Worm (Caenorhabditis elegans): ENCODE results near the gene egl-17.

The egl-17 gene

DNA sequence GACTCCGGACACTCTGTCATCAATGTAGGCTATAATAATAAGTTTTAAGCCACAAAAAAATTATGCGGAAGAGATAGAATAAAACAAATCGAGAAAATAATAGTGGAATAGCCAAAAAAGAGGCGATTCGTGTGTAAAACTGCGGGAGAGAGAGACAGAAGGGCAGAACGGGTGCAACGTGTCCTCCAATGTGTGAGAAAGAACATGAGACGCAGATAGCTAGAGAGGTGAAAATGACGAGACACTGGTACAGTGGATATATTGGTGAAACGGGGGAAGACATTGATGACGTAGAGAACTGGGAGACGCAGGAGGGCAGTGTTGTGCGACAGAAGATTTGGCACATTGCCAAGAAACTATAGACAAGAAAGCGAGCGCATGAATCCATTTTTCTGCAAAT, 46.2 kb downstream of the egl-17 start, which contains the start of gene F28C10.3 (continued):
- TF ChIP-seq T07F8.4 (tag; optimal IDR thresholded peaks at IDR 0.05), result no peak
- no peak for TF ChIP-seq hrde-1 (tag; optimal IDR thresholded peaks at IDR 0.05; ENCODE audit: borderline replicate concordance)
- no peak for TF ChIP-seq cebp-1 (GFP tag; IDR thresholded peaks at IDR 0.05)
- TF ChIP-seq cebp-1 (tag; optimal IDR thresholded peaks at IDR 0.05), result peak; percentile 67
- TF ChIP-seq egl-44 (GFP tag; IDR thresholded peaks at IDR 0.05), result no peak
- TF ChIP-seq nhr-90 (tag; optimal IDR thresholded peaks at IDR 0.05), result no peak
- TF ChIP-seq F33H1.4 (GFP tag; IDR thresholded peaks at IDR 0.05), result no peak
- no peak for TF ChIP-seq zim-3 (tag; optimal IDR thresholded peaks at IDR 0.05)
- no peak for TF ChIP-seq snpc-1.3 (tag; optimal IDR thresholded peaks at IDR 0.05; ENCODE audit: insufficient read depth)
- no peak for TF ChIP-seq lin-35 (GFP tag; optimal IDR thresholded peaks at IDR 0.05)
- no peak for TF ChIP-seq ama-1 (optimal IDR thresholded peaks at IDR 0.05)
- TF ChIP-seq ama-1 (GFP tag; optimal IDR thresholded peaks at IDR 0.05), result no peak
- TF ChIP-seq akir-1 (GFP tag; optimal IDR thresholded peaks at IDR 0.05), result no peak
- TF ChIP-seq hmg-1.2 (GFP tag; IDR thresholded peaks at IDR 0.05), result peak; percentile 67; the same call in 1 of the 2 replicates
- TF ChIP-seq gei-17 (GFP tag; optimal IDR thresholded peaks at IDR 0.05), result peak; percentile 43
- peak; percentile 60 for TF ChIP-seq atf-7 (tag; optimal IDR thresholded peaks at IDR 0.05)
- TF ChIP-seq die-1 (tag; optimal IDR thresholded peaks at IDR 0.05), result peak; percentile 42
- TF ChIP-seq ztf-22 (GFP tag; optimal IDR thresholded peaks at IDR 0.05), result no peak
- TF ChIP-seq ceh-79 (tag; optimal IDR thresholded peaks at IDR 0.05), result no peak
- no peak for TF ChIP-seq Y53F4B.3 (GFP tag; IDR thresholded peaks at IDR 0.05)
- TF ChIP-seq nhr-80 (tag; optimal IDR thresholded peaks at IDR 0.05), result no peak
- TF ChIP-seq sea-2 (GFP tag; IDR thresholded peaks at IDR 0.05), result no peak

DNA sequence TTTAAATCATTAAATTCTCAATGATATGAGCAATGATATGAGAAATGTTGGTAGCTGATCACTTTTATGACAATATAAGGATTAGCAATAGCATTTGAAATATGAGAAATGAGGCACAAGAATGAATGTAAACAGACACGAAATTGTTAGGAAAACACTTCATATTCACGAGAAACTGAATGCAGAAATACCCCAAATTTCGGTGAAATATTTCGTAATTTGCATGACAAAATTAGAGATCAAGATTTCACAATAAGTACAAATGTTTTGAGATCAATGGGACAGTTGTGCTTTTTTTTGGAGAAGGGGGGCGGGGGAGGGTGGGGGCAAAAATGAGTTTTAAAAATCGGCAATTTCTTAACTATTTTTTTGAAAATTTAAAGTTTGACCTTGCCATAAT, 46.9 kb downstream of the egl-17 start:
- TF ChIP-seq sea-2 (GFP tag; IDR thresholded peaks at IDR 0.05) (no peak), dpff-1 (tag; optimal IDR thresholded peaks at IDR 0.05) (no peak)

DNA sequence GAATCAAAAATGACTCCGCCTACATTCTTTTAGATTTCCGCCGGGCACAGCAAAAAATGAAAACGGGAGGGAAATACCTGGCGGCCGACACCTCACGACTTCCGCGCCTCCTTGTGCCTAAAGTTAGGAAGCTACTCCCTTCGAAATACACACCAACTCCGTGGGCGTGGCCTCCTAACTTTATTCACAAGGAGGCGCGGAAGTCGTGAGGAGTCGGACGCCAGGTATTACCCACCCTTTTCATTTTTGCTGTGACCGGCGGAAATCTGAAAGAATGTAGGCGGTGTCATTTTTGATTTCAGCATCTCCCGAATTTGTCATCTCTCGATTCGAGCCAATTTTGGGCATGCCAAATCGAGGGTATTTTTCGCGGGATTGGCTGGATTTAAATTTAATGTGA, 48.6 kb downstream of the egl-17 start:
- no peak for TF ChIP-seq nfya-2 (GFP tag; IDR thresholded peaks at IDR 0.05)
- TF ChIP-seq snpc-1.1 (tag; optimal IDR thresholded peaks at IDR 0.05; ENCODE audit: insufficient read depth), result peak; percentile 68
- peak; percentile 54 for TF ChIP-seq snpc-4 (GFP tag; optimal IDR thresholded peaks at IDR 0.05)
- TF ChIP-seq snpc-4 (tag; optimal IDR thresholded peaks at IDR 0.05), result peak in 2 of 4 experiments; percentile 82 to 93

All from whole organism, young adult.